Worm (Caenorhabditis elegans) whole organism, midembryonic: ENCODE data around the gene Y60A3A.8.

ENCODE experiments used
- T22C8.4 ChIP-seq: fragments of 200-800 bp; sonication (Bioruptor generic); IDR thresholded peaks from 2 replicates; pipeline ENCODE4 v1.3.6; 2022; ENCODE audit warnings: missing genetic modification characterization, missing compliant biosample characterization
- cog-1 ChIP-seq: sonication (generic microtip); optimal IDR thresholded peaks from 2 replicates; lab custom pipeline; 2016; ENCODE audit warnings: missing genetic modification characterization, missing compliant biosample characterization
- flt-1 ChIP-seq: fragments of 200-800 bp; sonication (Bioruptor generic); IDR thresholded peaks from 2 replicates; pipeline ENCODE4 v1.3.6; 2022; ENCODE audit warnings: missing genetic modification characterization, missing compliant biosample characterization
- klf-2 ChIP-seq: fragments of 200-800 bp; sonication (Bioruptor generic); conservative IDR thresholded peaks from 2 replicates; pipeline ENCODE4 v1.3.6; 2022; ENCODE audit warnings: missing genetic modification reagents, missing genetic modification characterization, missing compliant biosample characterization
- med-1 ChIP-seq: sonication (generic microtip); optimal IDR thresholded peaks from 2 replicates; lab custom pipeline; 2017; ENCODE audit warnings: missing genetic modification characterization, mild to moderate bottlenecking, missing compliant biosample characterization, antibody characterized with exemption, missing genetic modification reagents; ENCODE audit not compliant: insufficient read depth
- ref-1 ChIP-seq: fragments of 200-800 bp; sonication (Bioruptor generic); conservative IDR thresholded peaks from 2 replicates; pipeline ENCODE4 v1.3.6; 2022; ENCODE audit warnings: missing genetic modification reagents, missing genetic modification characterization, missing compliant biosample characterization
- tab-1 ChIP-seq: fragments of 200-800 bp; sonication (Bioruptor generic); IDR thresholded peaks from 2 replicates; pipeline ENCODE4 v1.3.6; 2022; ENCODE audit warnings: missing genetic modification characterization, missing compliant biosample characterization
- ztf-29 ChIP-seq: fragments of 200-800 bp; sonication (Bioruptor generic); IDR thresholded peaks from 2 replicates; pipeline ENCODE4 v1.3.6; 2022; ENCODE audit warnings: missing genetic modification reagents, missing genetic modification characterization, missing compliant biosample characterization

ce11 chrV:19978220-19978619 is 28.4 kb downstream of the Y60A3A.8 start, which contains the start of gene srh-183:
- TF ChIP-seq cog-1 (tag; lab: Kevin White, UChicago) (no peak), flt-1 (GFP tag; lab: Robert Waterston, UW) (no peak), ztf-29 (GFP tag; lab: Robert Waterston, UW) (no peak), med-1 (GFP tag; lab: Kevin White, UChicago) (no peak), tab-1 (GFP tag; lab: Robert Waterston, UW) (no peak), T22C8.4 (GFP tag; lab: Robert Waterston, UW) (no peak), klf-2 (GFP tag; lab: Robert Waterston, UW) (no peak), ref-1 (GFP tag; lab: Robert Waterston, UW) (no peak)
